Worm (Caenorhabditis elegans) whole organism, midembryonic: ENCODE data around the gene C09G5.14.

Source experiments
- T22C8.4 ChIP-seq: fragments of 200-800 bp; sonication (Bioruptor generic); IDR thresholded peaks from 2 replicates; pipeline ENCODE4 v1.3.6; 2022; ENCODE audit warnings: missing genetic modification characterization, missing compliant biosample characterization
- cog-1 ChIP-seq: sonication (generic microtip); optimal IDR thresholded peaks from 2 replicates; lab custom pipeline; 2016; ENCODE audit warnings: missing genetic modification characterization, missing compliant biosample characterization
- flt-1 ChIP-seq: fragments of 200-800 bp; sonication (Bioruptor generic); IDR thresholded peaks from 2 replicates; pipeline ENCODE4 v1.3.6; 2022; ENCODE audit warnings: missing genetic modification characterization, missing compliant biosample characterization
- klf-2 ChIP-seq: fragments of 200-800 bp; sonication (Bioruptor generic); conservative IDR thresholded peaks from 2 replicates; pipeline ENCODE4 v1.3.6; 2022; ENCODE audit warnings: missing genetic modification reagents, missing genetic modification characterization, missing compliant biosample characterization
- tab-1 ChIP-seq: fragments of 200-800 bp; sonication (Bioruptor generic); IDR thresholded peaks from 2 replicates; pipeline ENCODE4 v1.3.6; 2022; ENCODE audit warnings: missing genetic modification characterization, missing compliant biosample characterization

ce11 chrII:10758951-10759350 is 36.0 kb upstream of the C09G5.14 start:
- TF ChIP-seq flt-1 (GFP tag; lab: Robert Waterston, UW) (no peak), T22C8.4 (no peak), tab-1 (GFP tag; lab: Robert Waterston, UW) (no peak), cog-1 (tag; lab: Kevin White, UChicago) (no peak), klf-2 (GFP tag; lab: Robert Waterston, UW) (no peak)
